Worm (Caenorhabditis elegans) whole organism, L4 larva: ENCODE data around the gene wdr-5.3.

Experiments
- D1046.2 ChIP-seq: fragments of 200-800 bp; sonication (Bioruptor generic); IDR thresholded peaks from 2 replicates; pipeline ENCODE4 v1.3.6; 2022; ENCODE audit warnings: missing genetic modification characterization, missing compliant biosample characterization
- F10B5.3 ChIP-seq: sonication (generic microtip); optimal IDR thresholded peaks from 2 replicates; lab custom pipeline; 2016; ENCODE audit warnings: mild to moderate bottlenecking, missing genetic modification characterization, missing compliant biosample characterization
- F49E8.2 ChIP-seq: sonication (generic microtip); optimal IDR thresholded peaks from 2 replicates; lab custom pipeline; 2016; ENCODE audit warnings: missing compliant biosample characterization, mild to moderate bottlenecking, missing genetic modification characterization, borderline replicate concordance
- T26A8.4 ChIP-seq: fragments of 200-800 bp; sonication (Bioruptor generic); IDR thresholded peaks from 2 replicates; pipeline ENCODE4 v1.3.6; 2022; ENCODE audit warnings: missing genetic modification characterization, missing compliant biosample characterization
- ZK337.2 ChIP-seq: fragments of 200-800 bp; sonication (Bioruptor generic); IDR thresholded peaks from 2 replicates; pipeline ENCODE4 v1.3.6; 2022; ENCODE audit warnings: missing genetic modification reagents, missing genetic modification characterization, missing compliant biosample characterization
- aha-1 ChIP-seq: fragments of 150-350 bp; peaks from one replicate; lab custom pipeline; 2014; ENCODE audit warnings: missing biosample characterization, missing genetic modification characterization
- ama-1 ChIP-seq: fragments of 150-350 bp; optimal IDR thresholded peaks from 2 replicates; lab custom pipeline; 2014; ENCODE audit warnings: inconsistent platforms, mixed read lengths
- ceh-44 ChIP-seq: fragments of 200-800 bp; sonication (Bioruptor generic); IDR thresholded peaks from 2 replicates; pipeline ENCODE4 v1.3.6; 2022; ENCODE audit warnings: missing genetic modification reagents, missing genetic modification characterization, missing compliant biosample characterization
- ceh-62 ChIP-seq: sonication (generic microtip); optimal IDR thresholded peaks from 2 replicates; lab custom pipeline; 2017; ENCODE audit warnings: missing biosample characterization, missing genetic modification characterization
- daf-12 ChIP-seq: fragments of 150-350 bp; optimal IDR thresholded peaks from 2 replicates; lab custom pipeline; 2014; ENCODE audit warnings: missing biosample characterization, missing genetic modification reagents, missing genetic modification characterization
- daf-16 ChIP-seq, 3 experiments: sonication (generic microtip); optimal IDR thresholded peaks; 2 replicates each; lab custom pipeline; 2016 to 2017; ENCODE audit warnings: missing genetic modification characterization in 3 of 3, missing genetic modification reagents in 3 of 3, mild to moderate bottlenecking in 2 of 3, missing compliant biosample characterization in 2 of 3, missing biosample characterization in 1 of 3, moderate library complexity in 1 of 3
- dmd-6 ChIP-seq: fragments of 200-800 bp; sonication (Bioruptor generic); IDR thresholded peaks from 2 replicates; pipeline ENCODE4 v1.3.6; 2022; ENCODE audit warnings: missing genetic modification reagents, missing genetic modification characterization, missing compliant biosample characterization
- dmd-9 ChIP-seq: fragments of 200-800 bp; sonication (Bioruptor generic); IDR thresholded peaks from 2 replicates; pipeline ENCODE4 v1.3.6; 2022; ENCODE audit warnings: missing genetic modification reagents, missing genetic modification characterization, missing compliant biosample characterization
- duxl-1 ChIP-seq: sonication (generic microtip); optimal IDR thresholded peaks from 2 replicates; lab custom pipeline; 2016; ENCODE audit warnings: mild to moderate bottlenecking, missing genetic modification characterization, moderate library complexity, missing compliant biosample characterization; ENCODE audit not compliant: poor library complexity
- dve-1 ChIP-seq: sonication (generic microtip); optimal IDR thresholded peaks from 2 replicates; lab custom pipeline; 2017; ENCODE audit warnings: antibody characterized with exemption, mild to moderate bottlenecking, missing genetic modification characterization, missing compliant biosample characterization; ENCODE audit not compliant: insufficient read depth
- fkh-10 ChIP-seq: fragments of 150-350 bp; optimal IDR thresholded peaks from 2 replicates; lab custom pipeline; 2014; ENCODE audit warnings: missing biosample characterization, missing genetic modification reagents, missing genetic modification characterization
- hif-1 ChIP-seq, 2 experiments: sonication (generic microtip); optimal IDR thresholded peaks; 2 replicates each; lab custom pipeline; 2016 to 2017; ENCODE audit warnings: missing compliant biosample characterization in 2 of 2, missing genetic modification characterization in 2 of 2, missing genetic modification reagents in 2 of 2, missing genotype in 2 of 2, mild to moderate bottlenecking in 1 of 2
- hlh-11 ChIP-seq: fragments of 200-800 bp; sonication (Bioruptor generic); optimal IDR thresholded peaks from 2 replicates; lab custom pipeline; 2018; ENCODE audit warnings: mild to moderate bottlenecking, missing genetic modification characterization, missing compliant biosample characterization
- hlh-30 ChIP-seq: sonication (generic microtip); optimal IDR thresholded peaks from 2 replicates; lab custom pipeline; 2017; ENCODE audit warnings: antibody characterized with exemption, mild to moderate bottlenecking, missing genetic modification characterization, missing compliant biosample characterization; ENCODE audit not compliant: insufficient read depth
- jun-1 ChIP-seq: fragments of 150-350 bp; optimal IDR thresholded peaks from 2 replicates; lab custom pipeline; 2014; ENCODE audit warnings: missing biosample characterization, missing genetic modification reagents, missing genetic modification characterization
- lin-13 ChIP-seq: fragments of 150-350 bp; optimal IDR thresholded peaks from 2 replicates; lab custom pipeline; 2014; ENCODE audit warnings: missing biosample characterization, missing genetic modification reagents, missing genetic modification characterization
- lsy-2 ChIP-seq, 2 experiments: fragments of 150-350 bp in 1 of 2; sonication (generic microtip) in 1 of 2; optimal IDR thresholded peaks; 2 replicates each; lab custom pipeline; 2014 to 2017; ENCODE audit warnings: missing biosample characterization in 2 of 2, missing genetic modification characterization in 2 of 2
- mdl-1 ChIP-seq, 2 experiments: fragments of 150-350 bp in 1 of 2; sonication (generic microtip) in 1 of 2; optimal IDR thresholded peaks; 2 replicates each; lab custom pipeline; 2014 to 2017; ENCODE audit warnings: missing biosample characterization in 2 of 2, missing genetic modification characterization in 2 of 2
- mep-1 ChIP-seq: fragments of 150-350 bp; sonication (generic microtip); optimal IDR thresholded peaks from 3 replicates; lab custom pipeline; 2014; ENCODE audit warnings: missing biosample characterization, missing genetic modification characterization
- mes-2 ChIP-seq: sonication (generic microtip); optimal IDR thresholded peaks from 2 replicates; lab custom pipeline; 2016; ENCODE audit warnings: missing genotype, mild to moderate bottlenecking, missing genetic modification characterization, missing compliant biosample characterization; ENCODE audit not compliant: poor library complexity, severe bottlenecking
- mxl-2 ChIP-seq: fragments of 200-800 bp; sonication (Bioruptor generic); conservative IDR thresholded peaks from 2 replicates; pipeline ENCODE4 v1.3.6; 2022; ENCODE audit warnings: missing genetic modification reagents, missing genetic modification characterization, missing compliant biosample characterization
- mxl-3 ChIP-seq: fragments of 200-800 bp; sonication (Bioruptor generic); optimal IDR thresholded peaks from 2 replicates; lab custom pipeline; 2018; ENCODE audit warnings: mild to moderate bottlenecking, missing genetic modification characterization, missing compliant biosample characterization
- nhr-11 ChIP-seq: fragments of 150-350 bp; optimal IDR thresholded peaks from 2 replicates; lab custom pipeline; 2014; ENCODE audit warnings: missing biosample characterization, missing genetic modification characterization
- nhr-28 ChIP-seq: fragments of 150-350 bp; optimal IDR thresholded peaks from 2 replicates; lab custom pipeline; 2014; ENCODE audit warnings: missing biosample characterization, missing genetic modification characterization
- nhr-41 ChIP-seq: fragments of 200-800 bp; sonication (Bioruptor generic); IDR thresholded peaks from 2 replicates; pipeline ENCODE4 v1.3.6; 2022; ENCODE audit warnings: missing genetic modification reagents, missing genetic modification characterization, missing compliant biosample characterization
- nhr-42 ChIP-seq: fragments of 200-800 bp; sonication (Bioruptor generic); IDR thresholded peaks from 2 replicates; pipeline ENCODE4 v1.3.6; 2022; ENCODE audit warnings: missing genetic modification characterization, missing compliant biosample characterization
- nhr-48 ChIP-seq: sonication (generic microtip); optimal IDR thresholded peaks from 2 replicates; lab custom pipeline; 2016; ENCODE audit warnings: mild to moderate bottlenecking, missing genetic modification characterization, missing compliant biosample characterization
- nhr-6 ChIP-seq: fragments of 150-350 bp; optimal IDR thresholded peaks from 2 replicates; lab custom pipeline; 2014; ENCODE audit warnings: missing biosample characterization, missing genetic modification characterization
- nhr-76 ChIP-seq: fragments of 150-350 bp; optimal IDR thresholded peaks from 2 replicates; lab custom pipeline; 2014; ENCODE audit warnings: missing biosample characterization, missing genetic modification characterization
- pha-4 ChIP-seq, 2 experiments: fragments of 150-350 bp in 1 of 2; fragments of 200-800 bp in 1 of 2; sonication (Bioruptor generic) in 1 of 2; IDR thresholded peaks in 1 of 2; optimal IDR thresholded peaks in 1 of 2; 2 replicates each; pipeline versions ENCODE4 v1.3.6 to Lab custom; 2014 to 2022; ENCODE audit warnings: missing genetic modification characterization in 2 of 2, missing genetic modification reagents in 2 of 2, missing biosample characterization in 1 of 2, missing compliant biosample characterization in 1 of 2
- pqm-1 ChIP-seq: sonication (generic microtip); optimal IDR thresholded peaks from 2 replicates; lab custom pipeline; 2017; ENCODE audit warnings: missing biosample characterization, missing genetic modification characterization
- rbr-2 ChIP-seq: sonication (generic microtip); optimal IDR thresholded peaks from 2 replicates; lab custom pipeline; 2016; ENCODE audit warnings: missing genotype, missing genetic modification characterization, missing compliant biosample characterization
- sdz-12 ChIP-seq: fragments of 200-800 bp; sonication (Bioruptor generic); optimal IDR thresholded peaks from 2 replicates; lab custom pipeline; 2018; ENCODE audit warnings: mild to moderate bottlenecking, missing genetic modification characterization, missing compliant biosample characterization
- set-16 ChIP-seq: fragments of 200-800 bp; sonication (Bioruptor generic); IDR thresholded peaks from 2 replicates; pipeline ENCODE4 v1.3.6; 2022; ENCODE audit warnings: missing genetic modification reagents, missing genetic modification characterization, missing compliant biosample characterization
- spr-3 ChIP-seq: fragments of 200-800 bp; sonication (Bioruptor generic); optimal IDR thresholded peaks from 2 replicates; lab custom pipeline; 2018; ENCODE audit warnings: mild to moderate bottlenecking, missing genetic modification characterization, missing compliant biosample characterization
- unc-62 ChIP-seq, 3 experiments: fragments of 150-350 bp in 1 of 3; sonication (generic microtip); optimal IDR thresholded peaks in 2 of 3; peaks in 1 of 3; 1 replicate in 1 of 3; 2 replicates in 2 of 3; lab custom pipeline; 2014 to 2017; ENCODE audit warnings: missing biosample characterization in 3 of 3, missing genetic modification characterization in 3 of 3, missing genetic modification reagents in 3 of 3, missing genotype in 1 of 3
- vab-7 ChIP-seq: fragments of 200-800 bp; sonication (Bioruptor generic); IDR thresholded peaks from 2 replicates; pipeline ENCODE4 v1.3.6; 2022; ENCODE audit warnings: missing genetic modification reagents, missing genetic modification characterization, missing compliant biosample characterization
- zfp-3 ChIP-seq: fragments of 200-800 bp; sonication (Bioruptor generic); conservative IDR thresholded peaks from 2 replicates; pipeline ENCODE4 v1.3.6; 2022; ENCODE audit warnings: missing genetic modification reagents, missing genetic modification characterization, missing compliant biosample characterization
- zip-2 ChIP-seq: fragments of 150-350 bp; optimal IDR thresholded peaks from 2 replicates; lab custom pipeline; 2014; ENCODE audit warnings: missing biosample characterization, missing genetic modification characterization

The wdr-5.3 gene

ce11 chrV:10721912-10722426 is 14.9 kb upstream of the wdr-5.3 start (continued):
- TF ChIP-seq sdz-12 (no peak), fkh-10 (peak; percentile 40), hif-1 (tag; optimal IDR thresholded peaks at IDR 0.05; lab: Kevin White, UChicago) (peak in 1 of 2 experiments; percentile 11), hlh-11 (tag; lab: Kevin White, UChicago) (peak; percentile 5)
- TF ChIP-seq, all 104 proteins: peak for 18

ce11 chrV:10722595-10722994 is 14.3 kb upstream of the wdr-5.3 start:
- TF ChIP-seq jun-1 (no peak), lin-13 (GFP tag; lab: Kevin White, UChicago) (no peak), T26A8.4 (GFP tag; lab: Robert Waterston, UW) (no peak), dmd-6 (GFP tag; lab: Robert Waterston, UW) (no peak; the same call in 1 of the 2 replicates), duxl-1 (no peak), hlh-11 (tag; lab: Kevin White, UChicago) (peak; percentile 23), F10B5.3 (tag; lab: Kevin White, UChicago) (no peak), zip-2 (tag; lab: Kevin White, UChicago) (no peak), vab-7 (GFP tag; lab: Robert Waterston, UW) (no peak), spr-3 (GFP tag; lab: Kevin White, UChicago) (no peak), mes-2 (tag; lab: Kevin White, UChicago) (no peak), zfp-3 (GFP tag; lab: Robert Waterston, UW) (no peak), unc-62 (GFP tag; optimal IDR thresholded peaks at IDR 0.05 in 1 of 2; lab: Kevin White, UChicago) (no peak), unc-62 (tag; optimal IDR thresholded peaks at IDR 0.05; lab: Kevin White, UChicago) (no peak), nhr-48 (tag; lab: Kevin White, UChicago) (no peak), nhr-42 (GFP tag; lab: Robert Waterston, UW) (no peak), nhr-41 (no peak), daf-12 (no peak), mxl-3 (no peak), dmd-9 (no peak), D1046.2 (GFP tag; lab: Robert Waterston, UW) (no peak), set-16 (GFP tag; lab: Robert Waterston, UW) (0 out of 2 replicates have a peak, but pooled peaks have one; percentile 12), daf-16 (GFP tag; optimal IDR thresholded peaks at IDR 0.05; lab: Kevin White, UChicago) (no peak), daf-16 (tag; optimal IDR thresholded peaks at IDR 0.05; lab: Kevin White, UChicago) (peak; percentile 9), nhr-76 (tag; lab: Kevin White, UChicago) (no peak), hlh-30 (tag; lab: Kevin White, UChicago) (peak; percentile 93), nhr-28 (tag; lab: Kevin White, UChicago) (peak; percentile 23), ceh-62 (tag; lab: Kevin White, UChicago) (no peak), mxl-2 (GFP tag; lab: Robert Waterston, UW) (no peak), F49E8.2 (no peak), pqm-1 (tag; lab: Kevin White, UChicago) (no peak), pha-4 (GFP tag; IDR thresholded peaks at IDR 0.05; lab: Robert Waterston, UW) (no peak), pha-4 (tag; optimal IDR thresholded peaks at IDR 0.05; lab: Kevin White, UChicago) (peak; percentile 21), nhr-11 (tag; lab: Kevin White, UChicago) (peak; percentile 38), nhr-6 (tag; lab: Kevin White, UChicago) (no peak)

ce11 chrV:10723181-10723580 is 13.7 kb upstream of the wdr-5.3 start:
- TF ChIP-seq dve-1 (tag; lab: Kevin White, UChicago) (peak; percentile 61), nhr-6 (tag; lab: Kevin White, UChicago) (peak; percentile 30), rbr-2 (peak; percentile 0), ama-1 (no peak), mdl-1 (tag; optimal IDR thresholded peaks at IDR 0.05; lab: Kevin White, UChicago) (peak in 1 of 2 experiments; percentile 68), mep-1 (tag; lab: Kevin White, UChicago) (peak; percentile 4), pha-4 (GFP tag; IDR thresholded peaks at IDR 0.05; lab: Robert Waterston, UW) (no peak), pha-4 (tag; optimal IDR thresholded peaks at IDR 0.05; lab: Kevin White, UChicago) (peak; percentile 17), lsy-2 (tag; optimal IDR thresholded peaks at IDR 0.05; lab: Kevin White, UChicago) (peak in 1 of 2 experiments; percentile 19), aha-1 (tag; lab: Kevin White, UChicago) (peak; percentile 89), ZK337.2 (GFP tag; lab: Robert Waterston, UW) (no peak), hlh-30 (tag; lab: Kevin White, UChicago) (peak; percentile 89), ceh-44 (GFP tag; lab: Robert Waterston, UW) (no peak), unc-62 (GFP tag; optimal IDR thresholded peaks at IDR 0.05 in 1 of 2; lab: Kevin White, UChicago) (peak in 1 of 2 experiments; percentile 25), unc-62 (tag; optimal IDR thresholded peaks at IDR 0.05; lab: Kevin White, UChicago) (no peak)
